Fruit fly (Drosophila melanogaster) whole organism, embryonic: ENCODE results near the gene CG7879.

Experiments
- CG10209 ChIP-seq: fragments of 200-800 bp; sonication (Bioruptor generic); optimal IDR thresholded peaks from 3 replicates; lab custom pipeline; 2017; ENCODE audit warnings: missing biosample characterization, mild to moderate bottlenecking, missing genetic modification characterization, missing genetic modification reagents
- CG10267 ChIP-seq: fragments of 200-800 bp; sonication (Bioruptor generic); optimal IDR thresholded peaks from 2 replicates; lab custom pipeline; 2018; ENCODE audit warnings: missing biosample characterization, mild to moderate bottlenecking, missing genetic modification characterization, moderate library complexity
- CG11456 ChIP-seq: fragments of 200-800 bp; sonication (Bioruptor generic); IDR thresholded peaks from 3 replicates; pipeline ENCODE4 v1.3.6; 2022; ENCODE audit warnings: missing biosample characterization, missing genetic modification characterization
- CG12155 ChIP-seq: fragments of 200-800 bp; sonication (Bioruptor generic); optimal IDR thresholded peaks from 3 replicates; lab custom pipeline; 2016; ENCODE audit warnings: missing biosample characterization, missing genetic modification characterization
- CG13123 ChIP-seq: fragments of 200-800 bp; sonication (Bioruptor generic); optimal IDR thresholded peaks from 2 replicates; lab custom pipeline; 2016; ENCODE audit warnings: missing biosample characterization, missing genetic modification characterization
- CG13296 ChIP-seq: fragments of 200-800 bp; sonication (Bioruptor generic); optimal IDR thresholded peaks from 3 replicates; lab custom pipeline; 2018; ENCODE audit warnings: missing biosample characterization, mild to moderate bottlenecking, missing genetic modification characterization
- CG13894 ChIP-seq: fragments of 200-800 bp; sonication (Bioruptor generic); optimal IDR thresholded peaks from 3 replicates; lab custom pipeline; 2018; ENCODE audit warnings: missing biosample characterization, mild to moderate bottlenecking, missing genetic modification characterization, moderate library complexity
- CG17829 ChIP-seq: fragments of 200-800 bp; optimal IDR thresholded peaks from 2 replicates; lab custom pipeline; 2019; ENCODE audit warnings: missing biosample characterization, mild to moderate bottlenecking, missing genetic modification characterization, moderate library complexity
- CG2129 ChIP-seq: fragments of 200-800 bp; sonication (Bioruptor generic); IDR thresholded peaks from 2 replicates; pipeline ENCODE4 v1.3.6; 2022; ENCODE audit warnings: missing biosample characterization, missing genetic modification characterization; ENCODE audit not compliant: partially characterized antibody
- CG2199 ChIP-seq: fragments of 200-800 bp; sonication (Bioruptor generic); IDR thresholded peaks from 3 replicates; pipeline ENCODE4 v1.3.6; 2022; ENCODE audit warnings: missing biosample characterization, missing genetic modification characterization
- CG2889 ChIP-seq: fragments of 200-800 bp; sonication (Bioruptor generic); IDR thresholded peaks from 3 replicates; pipeline ENCODE4 v1.3.6; 2022; ENCODE audit warnings: missing biosample characterization, missing genetic modification characterization
- CG3163 ChIP-seq: fragments of 200-800 bp; sonication (Bioruptor generic); optimal IDR thresholded peaks from 3 replicates; lab custom pipeline; 2016; ENCODE audit warnings: missing biosample characterization, missing genetic modification characterization
- CG34376 ChIP-seq: fragments of 200-800 bp; sonication (Bioruptor generic); optimal IDR thresholded peaks from 2 replicates; lab custom pipeline; 2018; ENCODE audit warnings: missing biosample characterization, mild to moderate bottlenecking, missing genetic modification characterization
- CG4328 ChIP-seq: fragments of 200-800 bp; sonication (Bioruptor generic); optimal IDR thresholded peaks from 3 replicates; lab custom pipeline; 2017; ENCODE audit warnings: missing biosample characterization, missing genetic modification reagents, missing genetic modification characterization
- CG6175 ChIP-seq: fragments of 200-800 bp; sonication (Bioruptor generic); IDR thresholded peaks from 3 replicates; pipeline ENCODE4 v1.3.6; 2022; ENCODE audit warnings: missing biosample characterization, missing genetic modification characterization
- CG6765 ChIP-seq: fragments of 200-800 bp; sonication (Bioruptor generic); optimal IDR thresholded peaks from 3 replicates; lab custom pipeline; 2017; ENCODE audit warnings: missing biosample characterization, mild to moderate bottlenecking, missing genetic modification characterization
- CG7271 ChIP-seq: fragments of 200-800 bp; sonication (Bioruptor generic); optimal IDR thresholded peaks from 2 replicates; lab custom pipeline; 2018; ENCODE audit warnings: missing biosample characterization, mild to moderate bottlenecking, missing genetic modification characterization, moderate library complexity
- CG7745 ChIP-seq: fragments of 200-800 bp; sonication (Bioruptor generic); optimal IDR thresholded peaks from 2 replicates; lab custom pipeline; 2018; ENCODE audit warnings: missing biosample characterization, mild to moderate bottlenecking, missing genetic modification characterization, moderate library complexity
- Elba2 ChIP-seq: fragments of 200-800 bp; sonication (Bioruptor generic); optimal IDR thresholded peaks from 3 replicates; lab custom pipeline; 2016; ENCODE audit warnings: missing biosample characterization, missing genetic modification characterization
- Fer3 ChIP-seq: fragments of 200-800 bp; sonication (Bioruptor generic); optimal IDR thresholded peaks from 2 replicates; lab custom pipeline; 2018; ENCODE audit warnings: missing biosample characterization, mild to moderate bottlenecking, missing genetic modification characterization, moderate library complexity
- HHEX ChIP-seq: fragments of 200-800 bp; sonication (Bioruptor generic); optimal IDR thresholded peaks from 3 replicates; lab custom pipeline; 2017; ENCODE audit warnings: missing biosample characterization, mild to moderate bottlenecking, missing genetic modification characterization, missing genetic modification reagents
- HLH3B ChIP-seq: fragments of 200-800 bp; sonication (Bioruptor generic); IDR thresholded peaks from 2 replicates; pipeline ENCODE4 v1.3.6; 2022; ENCODE audit warnings: missing biosample characterization, missing genetic modification characterization
- Hey ChIP-seq: fragments of 200-800 bp; sonication (Bioruptor generic); optimal IDR thresholded peaks from 3 replicates; lab custom pipeline; 2018; ENCODE audit warnings: missing biosample characterization, mild to moderate bottlenecking, missing genetic modification characterization
- Kr ChIP-seq: fragments of 200-800 bp; sonication (Bioruptor generic); optimal IDR thresholded peaks from 2 replicates; lab custom pipeline; 2017; ENCODE audit warnings: missing biosample characterization, mild to moderate bottlenecking, missing genetic modification characterization
- MBD-R2 ChIP-seq: fragments of 200-800 bp; sonication (Bioruptor generic); IDR thresholded peaks from 2 replicates; pipeline ENCODE4 v1.3.6; 2022; ENCODE audit warnings: missing biosample characterization, missing genetic modification characterization
- Max ChIP-seq: fragments of 200-800 bp; sonication (Bioruptor generic); optimal IDR thresholded peaks from 2 replicates; lab custom pipeline; 2016; ENCODE audit warnings: missing biosample characterization, mild to moderate bottlenecking, missing genetic modification characterization
- Pdp1 ChIP-seq, 2 experiments: fragments of 200-800 bp; sonication (Bioruptor generic); optimal IDR thresholded peaks; 3 replicates each; lab custom pipeline; 2016; ENCODE audit warnings: missing biosample characterization in 2 of 2, missing genetic modification characterization in 2 of 2, mild to moderate bottlenecking in 1 of 2, moderate library complexity in 1 of 2
- Scr ChIP-seq: fragments of 200-800 bp; sonication (Bioruptor generic); IDR thresholded peaks from 2 replicates; pipeline ENCODE4 v1.3.6; 2022; ENCODE audit warnings: missing biosample characterization, missing genetic modification characterization; ENCODE audit not compliant: partially characterized antibody
- Side ChIP-seq: fragments of 200-800 bp; sonication (Bioruptor generic); optimal IDR thresholded peaks from 2 replicates; lab custom pipeline; 2016; ENCODE audit warnings: missing biosample characterization, missing genetic modification characterization
- bowl ChIP-seq: fragments of 200-800 bp; sonication (Bioruptor generic); IDR thresholded peaks from 2 replicates; pipeline ENCODE4 v1.3.6; 2022; ENCODE audit warnings: missing biosample characterization, missing genetic modification characterization
- btn ChIP-seq: fragments of 200-800 bp; sonication (Bioruptor generic); optimal IDR thresholded peaks from 2 replicates; lab custom pipeline; 2016; ENCODE audit warnings: missing biosample characterization, missing genetic modification characterization
- dysf ChIP-seq: fragments of 200-800 bp; sonication (Bioruptor generic); IDR thresholded peaks from 3 replicates; pipeline ENCODE4 v1.3.6; 2022; ENCODE audit warnings: missing biosample characterization, missing genetic modification characterization
- ewg ChIP-seq: fragments of 200-800 bp; sonication (Bioruptor generic); optimal IDR thresholded peaks from 3 replicates; lab custom pipeline; 2017; ENCODE audit warnings: mild to moderate bottlenecking, missing biosample characterization, missing genetic modification reagents, missing genetic modification characterization
- grn ChIP-seq: fragments of 200-800 bp; sonication (Bioruptor generic); optimal IDR thresholded peaks from 3 replicates; lab custom pipeline; 2017; ENCODE audit warnings: missing biosample characterization, missing genetic modification characterization
- hbn ChIP-seq: fragments of 200-800 bp; sonication (Bioruptor generic); IDR thresholded peaks from 2 replicates; pipeline ENCODE4 v1.3.6; 2022; ENCODE audit warnings: missing biosample characterization, missing genetic modification characterization; ENCODE audit not compliant: partially characterized antibody
- insv ChIP-seq, 2 experiments: fragments of 200-800 bp; sonication (Bioruptor generic); optimal IDR thresholded peaks; 3 replicates each; lab custom pipeline; 2016 to 2018; ENCODE audit warnings: missing biosample characterization in 2 of 2, missing genetic modification characterization in 2 of 2
- lola ChIP-seq, 3 experiments: fragments of >200 bp in 2 of 3; fragments of 200-800 bp in 1 of 3; sonication (Bioruptor generic) in 1 of 3; optimal IDR thresholded peaks; 2 replicates each; lab custom pipeline; 2017 to 2019; ENCODE audit warnings: missing biosample characterization in 3 of 3, missing genetic modification characterization in 3 of 3, mild to moderate bottlenecking in 1 of 3, moderate library complexity in 1 of 3
- mld ChIP-seq: fragments of 200-800 bp; sonication (Bioruptor generic); IDR thresholded peaks from 3 replicates; pipeline ENCODE4 v1.3.6; 2022; ENCODE audit warnings: missing biosample characterization, missing genetic modification characterization; ENCODE audit not compliant: partially characterized antibody
- nerfin-2 ChIP-seq: fragments of 200-800 bp; sonication (Bioruptor generic); IDR thresholded peaks from 2 replicates; pipeline ENCODE4 v1.3.6; 2022; ENCODE audit warnings: missing biosample characterization, missing genetic modification characterization; ENCODE audit not compliant: partially characterized antibody
- nom ChIP-seq: fragments of 200-800 bp; sonication (Bioruptor generic); optimal IDR thresholded peaks from 2 replicates; lab custom pipeline; 2017; ENCODE audit warnings: missing biosample characterization, missing genetic modification characterization, mild to moderate bottlenecking, moderate library complexity, missing genetic modification reagents
- onecut ChIP-seq: fragments of 200-800 bp; sonication (Bioruptor generic); IDR thresholded peaks from 2 replicates; pipeline ENCODE4 v1.3.6; 2022; ENCODE audit warnings: missing biosample characterization, missing genetic modification characterization
- otp ChIP-seq: fragments of 200-800 bp; sonication (Bioruptor generic); IDR thresholded peaks from 3 replicates; pipeline ENCODE4, ENCODE4 v1.3.6; 2022; ENCODE audit warnings: missing biosample characterization, missing genetic modification characterization
- pita ChIP-seq: fragments of 200-800 bp; sonication (Bioruptor generic); optimal IDR thresholded peaks from 2 replicates; lab custom pipeline; 2017; ENCODE audit warnings: missing biosample characterization, mild to moderate bottlenecking, missing genetic modification characterization
- scrt ChIP-seq: fragments of 200-800 bp; sonication (Bioruptor generic); optimal IDR thresholded peaks from 2 replicates; lab custom pipeline; 2018; ENCODE audit warnings: missing biosample characterization, mild to moderate bottlenecking, missing genetic modification characterization, moderate library complexity
- tap ChIP-seq: fragments of 200-800 bp; optimal IDR thresholded peaks from 3 replicates; lab custom pipeline; 2019; ENCODE audit warnings: missing biosample characterization, mild to moderate bottlenecking, missing genetic modification characterization, moderate library complexity
- tin ChIP-seq: fragments of 200-800 bp; sonication (Bioruptor generic); optimal IDR thresholded peaks from 3 replicates; lab custom pipeline; 2016; ENCODE audit warnings: missing biosample characterization, missing genetic modification characterization
- tll ChIP-seq, 2 experiments: fragments of 200-800 bp in 1 of 2; fragments of >200 bp in 1 of 2; sonication (Bioruptor generic) in 1 of 2; optimal IDR thresholded peaks; 2 replicates each; lab custom pipeline; 2017 to 2019; ENCODE audit warnings: missing biosample characterization in 2 of 2, missing genetic modification characterization in 2 of 2, mild to moderate bottlenecking in 1 of 2, moderate library complexity in 1 of 2
- unc-4 ChIP-seq: fragments of 200-800 bp; sonication (Bioruptor generic); IDR thresholded peaks from 2 replicates; pipeline ENCODE4 v1.3.6; 2022; ENCODE audit warnings: missing biosample characterization, missing genetic modification characterization; ENCODE audit not compliant: partially characterized antibody
- vfl ChIP-seq: fragments of 200-800 bp; sonication (Bioruptor generic); optimal IDR thresholded peaks from 2 replicates; lab custom pipeline; 2016; ENCODE audit warnings: missing biosample characterization, missing genetic modification characterization

The CG7879 gene

DNA sequence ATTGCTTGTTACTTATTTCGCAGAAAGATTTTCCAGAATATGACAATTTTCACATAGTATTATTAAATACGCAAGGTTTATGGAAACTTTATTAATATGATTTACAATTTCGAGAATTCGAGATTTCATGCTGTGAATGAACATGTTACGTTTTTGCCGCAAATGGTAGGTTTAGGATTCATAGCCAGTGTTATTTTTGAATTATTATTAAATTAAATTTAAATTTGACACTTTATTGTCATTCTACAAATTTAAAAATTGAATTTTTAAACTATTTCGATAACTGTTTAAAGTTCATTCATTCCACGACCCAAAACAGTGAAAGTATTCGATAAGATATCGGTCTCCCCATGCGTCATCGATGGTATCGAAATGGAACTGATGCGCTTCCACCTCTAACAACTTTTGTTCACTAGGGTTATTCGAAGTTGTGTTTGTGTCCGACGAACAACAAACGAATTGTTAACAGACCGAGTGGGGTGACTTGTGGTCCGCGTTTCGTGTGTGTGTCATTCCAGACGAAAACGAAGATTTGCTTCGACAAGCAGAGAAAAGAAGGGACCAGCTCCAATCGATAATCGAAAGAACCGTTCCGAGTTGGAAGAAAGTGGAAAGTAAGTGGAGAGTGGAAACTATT, 22.6 kb downstream of the CG7879 start, which contains the start of the genes CG32313 and Pcyt1 (continued):
- TF ChIP-seq onecut (no peak), otp (GFP tag; lab: Robert Waterston, UW) (no peak), tll (GFP tag; optimal IDR thresholded peaks at IDR 0.05; lab: Kevin White, UChicago) (no peak), CG10209 (GFP tag; lab: Kevin White, UChicago) (no peak), CG7745 (tag; lab: Kevin White, UChicago) (no peak), CG13296 (peak; percentile 40), dysf (GFP tag; lab: Robert Waterston, UW) (no peak), CG17829 (tag; lab: Kevin White, UChicago) (peak; percentile 6), bowl (GFP tag; lab: Robert Waterston, UW) (no peak), nom (GFP tag; lab: Kevin White, UChicago) (no peak), vfl (GFP tag; lab: Kevin White, UChicago) (no peak), tin (no peak), grn (GFP tag; lab: Kevin White, UChicago) (no peak), Side (GFP tag; lab: Kevin White, UChicago) (peak; percentile 25), Max (GFP tag; lab: Kevin White, UChicago) (peak; percentile 22), CG2199 (GFP tag; lab: Robert Waterston, UW) (no peak), hbn (peak; percentile 81), lola (GFP tag; optimal IDR thresholded peaks at IDR 0.05; lab: Kevin White, UChicago) (no peak), MBD-R2 (GFP tag; lab: Robert Waterston, UW) (peak; percentile 45), ewg (GFP tag; lab: Kevin White, UChicago) (no peak), insv (GFP tag; optimal IDR thresholded peaks at IDR 0.05; lab: Kevin White, UChicago) (no peak), mld (GFP tag; lab: Robert Waterston, UW) (peak; percentile 80; the same call in 1 of the 3 replicates), HLH3B (GFP tag; lab: Robert Waterston, UW) (no peak; the same call in 1 of the 2 replicates), CG2889 (GFP tag; lab: Robert Waterston, UW) (no peak), CG34376 (GFP tag; lab: Kevin White, UChicago) (peak; percentile 30), CG10267 (peak; percentile 45), CG12155 (GFP tag; lab: Kevin White, UChicago) (peak; percentile 12), pita (GFP tag; lab: Kevin White, UChicago) (no peak), HHEX (no peak), Kr (no peak), btn (GFP tag; lab: Kevin White, UChicago) (no peak), CG4328 (GFP tag; lab: Kevin White, UChicago) (no peak), CG6175 (GFP tag; lab: Robert Waterston, UW) (no peak), CG2129 (peak; percentile 73), CG13123 (no peak), unc-4 (GFP tag; lab: Robert Waterston, UW) (peak; percentile 87), CG3163 (GFP tag; lab: Kevin White, UChicago) (peak; percentile 9), Pdp1 (GFP tag; optimal IDR thresholded peaks at IDR 0.05; lab: Kevin White, UChicago) (no peak), CG11456 (GFP tag; lab: Robert Waterston, UW) (no peak), scrt (GFP tag; lab: Kevin White, UChicago) (peak; percentile 35), CG13894 (peak; percentile 59), tap (peak; percentile 49), Fer3 (no peak), CG7271 (tag; lab: Kevin White, UChicago) (no peak), nerfin-2 (GFP tag; lab: Robert Waterston, UW) (peak; percentile 89), Elba2 (GFP tag; lab: Kevin White, UChicago) (no peak), CG6765 (GFP tag; lab: Kevin White, UChicago) (no peak), Hey (tag; lab: Kevin White, UChicago) (no peak), Scr (GFP tag; lab: Robert Waterston, UW) (peak; percentile 86)
